Worm (Caenorhabditis elegans): ENCODE data around the gene F56B3.6.
A peak's percentile ranks its signal among the peaks of the same experiment; 100 is the strongest.

The F56B3.6 gene

DNA sequence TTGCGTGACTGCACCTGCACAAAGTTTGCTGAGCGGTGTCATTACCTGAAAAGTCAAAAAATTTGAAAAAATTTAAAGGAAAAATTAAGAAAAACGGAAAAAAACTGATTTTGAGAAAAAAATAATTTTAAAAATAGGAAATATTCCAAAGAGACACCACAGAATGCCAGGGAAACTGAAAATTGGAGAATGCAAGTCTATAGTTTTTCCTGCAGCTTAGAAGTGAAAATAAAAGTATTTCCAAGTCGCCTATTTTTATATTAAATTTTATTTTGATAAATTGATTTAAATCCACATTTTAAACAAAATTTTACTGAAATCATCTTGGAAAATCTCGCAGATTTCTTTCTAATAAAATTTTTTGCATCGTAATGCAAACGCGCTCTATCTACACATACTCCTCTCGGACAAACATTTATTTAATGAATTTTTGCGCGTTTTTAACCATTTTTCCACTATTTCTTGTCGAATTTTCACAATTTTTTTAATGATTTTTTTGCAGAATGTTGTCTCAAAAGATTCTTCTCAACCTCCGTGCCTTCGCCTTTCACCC lies 8.7 kb downstream of the F56B3.6 start, which contains the start of the genes F56B3.11 and ech-5 (continued):
- TF ChIP-seq C04F5.9 (tag; optimal IDR thresholded peaks at IDR 0.05), result peak; percentile 87
- TF ChIP-seq mep-1 (tag; optimal IDR thresholded peaks at IDR 0.05), result peak; percentile 83
- TF ChIP-seq lin-13 (GFP tag; optimal IDR thresholded peaks at IDR 0.05), result peak; percentile 47
- TF ChIP-seq vab-15 (tag; optimal IDR thresholded peaks at IDR 0.05), result peak; percentile 70
- TF ChIP-seq nhr-20 (tag; optimal IDR thresholded peaks at IDR 0.05), result peak; percentile 87
- TF ChIP-seq snu-23 (GFP tag; optimal IDR thresholded peaks at IDR 0.05), result peak; percentile 92
- TF ChIP-seq nhr-237 (tag; optimal IDR thresholded peaks at IDR 0.05), result peak; percentile 50
- TF ChIP-seq fkh-8 (tag; optimal IDR thresholded peaks at IDR 0.05), result peak; percentile 95
- peak; percentile 32 for TF ChIP-seq fos-1 (tag; optimal IDR thresholded peaks at IDR 0.05)
- TF ChIP-seq mef-2 (tag; optimal IDR thresholded peaks at IDR 0.05), result no peak
- peak; percentile 42; the same call in 1 of the 2 replicates for TF ChIP-seq grh-1 (GFP tag; IDR thresholded peaks at IDR 0.05)
- TF ChIP-seq nhr-11 (tag; optimal IDR thresholded peaks at IDR 0.05), result no peak
- TF ChIP-seq skn-1 (tag; optimal IDR thresholded peaks at IDR 0.05), result peak; percentile 36
- peak in 1 of 2 experiments; percentile 84 for TF ChIP-seq ztf-11 (tag; optimal IDR thresholded peaks at IDR 0.05)
- no peak for TF ChIP-seq alr-1 (tag; optimal IDR thresholded peaks at IDR 0.05; ENCODE audit: borderline replicate concordance)
- TF ChIP-seq xbp-1 (tag; optimal IDR thresholded peaks at IDR 0.05), result peak; percentile 88
- TF ChIP-seq nhr-77 (tag; optimal IDR thresholded peaks at IDR 0.05), result peak; percentile 44
- TF ChIP-seq F16B12.6 (tag; optimal IDR thresholded peaks at IDR 0.05), result peak; percentile 19
- TF ChIP-seq lin-39 (tag; optimal IDR thresholded peaks at IDR 0.05), result peak; percentile 41
- TF ChIP-seq lir-3 (tag; optimal IDR thresholded peaks at IDR 0.05; ENCODE audit: poor library complexity), result no peak
- TF ChIP-seq efl-1 (optimal IDR thresholded peaks at IDR 0.05), result peak; percentile 65 to 78
- peak; percentile 74 to 93 for TF ChIP-seq efl-1 (GFP tag; optimal IDR thresholded peaks at IDR 0.05 in 1 of 2)
- TF ChIP-seq dpl-1 (GFP tag; optimal IDR thresholded peaks at IDR 0.05), result peak; percentile 58 to 77 (median 68)
- peak; percentile 45 for TF ChIP-seq snpc-4 (tag; optimal IDR thresholded peaks at IDR 0.05)
- peak; percentile 5 to 58 (median 20) for TF ChIP-seq ceh-82 (tag; optimal IDR thresholded peaks at IDR 0.05)
- peak; percentile 85 for TF ChIP-seq swsn-7 (tag; optimal IDR thresholded peaks at IDR 0.05)
- TF ChIP-seq C16A3.4 (tag; optimal IDR thresholded peaks at IDR 0.05), result peak; percentile 77
- TF ChIP-seq tbx-2 (tag; optimal IDR thresholded peaks at IDR 0.05), result peak; percentile 91
- peak; percentile 82 to 84 for TF ChIP-seq lsy-2 (tag; optimal IDR thresholded peaks at IDR 0.05)
- peak; percentile 95 for TF ChIP-seq nhr-85 (tag)
- peak; percentile 88 for TF ChIP-seq dsc-1 (tag; optimal IDR thresholded peaks at IDR 0.05)
- no peak for TF ChIP-seq rnt-1 (tag; optimal IDR thresholded peaks at IDR 0.05)
- peak; percentile 96 for TF ChIP-seq nhr-90 (tag; optimal IDR thresholded peaks at IDR 0.05; ENCODE audit: poor library complexity)
- no peak for TF ChIP-seq C34B4.2 (tag; optimal IDR thresholded peaks at IDR 0.05)
- TF ChIP-seq fkh-4 (tag; optimal IDR thresholded peaks at IDR 0.05; ENCODE audit: borderline replicate concordance), result peak; percentile 81
- no peak for TF ChIP-seq nhr-76 (tag; optimal IDR thresholded peaks at IDR 0.05)
- peak; percentile 55 for TF ChIP-seq ceh-8 (GFP tag; optimal IDR thresholded peaks at IDR 0.05)
- TF ChIP-seq efl-3 (GFP tag; optimal IDR thresholded peaks at IDR 0.05), result peak; percentile 72
- TF ChIP-seq tlp-1 (tag; optimal IDR thresholded peaks at IDR 0.05), result no peak
- peak; percentile 73 for TF ChIP-seq hlh-4 (tag; optimal IDR thresholded peaks at IDR 0.05)

DNA sequence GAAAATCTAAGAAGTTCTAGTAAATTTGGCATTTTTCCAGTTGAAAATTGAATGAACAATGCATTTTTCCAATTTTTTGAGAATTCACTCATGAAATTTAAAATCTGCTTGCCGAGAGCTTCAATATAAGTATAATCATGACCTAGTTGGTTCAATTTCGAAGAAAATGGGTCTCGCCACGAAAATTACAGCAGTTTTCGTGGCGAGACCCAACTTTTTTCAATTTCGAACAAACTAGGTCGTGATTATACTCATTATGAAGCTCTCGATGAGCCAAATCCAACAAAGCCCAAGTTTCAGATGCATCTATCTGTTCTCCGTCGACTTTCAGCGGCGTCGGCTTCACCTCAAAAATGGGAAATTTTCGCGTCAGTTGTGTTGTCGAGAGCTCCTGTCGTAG lies 12.7 kb downstream of the F56B3.6 start, which contains the start of gene mrpl-46:
mrpl-46 (plus strand) TSS at position 301 of the 400 bp plus-strand sequence.
- TF ChIP-seq fkh-8 (tag; optimal IDR thresholded peaks at IDR 0.05) (no peak), nhr-237 (tag; optimal IDR thresholded peaks at IDR 0.05) (no peak), ceh-63 (GFP tag; optimal IDR thresholded peaks at IDR 0.05) (no peak), efl-1 (optimal IDR thresholded peaks at IDR 0.05) (no peak), efl-1 (GFP tag; optimal IDR thresholded peaks at IDR 0.05 in 1 of 2) (no peak), nhr-47 (tag; optimal IDR thresholded peaks at IDR 0.05) (no peak), nhr-12 (tag; optimal IDR thresholded peaks at IDR 0.05) (no peak), lin-39 (tag; optimal IDR thresholded peaks at IDR 0.05) (no peak), unc-30 (tag; optimal IDR thresholded peaks at IDR 0.05) (no peak), lin-13 (GFP tag; optimal IDR thresholded peaks at IDR 0.05) (no peak), aly-2 (tag; optimal IDR thresholded peaks at IDR 0.05) (no peak), mab-9 (GFP tag; IDR thresholded peaks at IDR 0.05) (no peak), nhr-71 (tag; optimal IDR thresholded peaks at IDR 0.05) (no peak), zag-1 (tag; optimal IDR thresholded peaks at IDR 0.05) (no peak), snu-23 (GFP tag; optimal IDR thresholded peaks at IDR 0.05) (no peak), pag-3 (tag; optimal IDR thresholded peaks at IDR 0.05; ENCODE audit: borderline replicate concordance, insufficient read depth) (no peak), C16A3.4 (tag; optimal IDR thresholded peaks at IDR 0.05) (no peak), C04F5.9 (tag; optimal IDR thresholded peaks at IDR 0.05) (no peak)

Data from whole organism, L1 larva.